Fruit fly (Drosophila melanogaster) whole organism: Measurements from ENCODE around the gene CG31161.

Source experiments
- pan ChIP-seq: fragments of >200 bp; optimal IDR thresholded peaks from 2 replicates; lab custom pipeline; 2017
- usp ChIP-seq: fragments of >200 bp; optimal IDR thresholded peaks from 2 replicates; lab custom pipeline; 2017; ENCODE audit warnings: missing biosample characterization, missing genetic modification characterization, mixed read lengths

dm6 chr3R:22629174-22629573 lies 12.9 kb downstream of the CG31161 start:
- TF ChIP-seq usp (GFP tag; lab: Kevin White, UChicago) = no peak
- TF ChIP-seq pan = no peak
